Fruit fly (Drosophila melanogaster): ENCODE data around the gene Urm1.

Urm1 gene

DNA sequence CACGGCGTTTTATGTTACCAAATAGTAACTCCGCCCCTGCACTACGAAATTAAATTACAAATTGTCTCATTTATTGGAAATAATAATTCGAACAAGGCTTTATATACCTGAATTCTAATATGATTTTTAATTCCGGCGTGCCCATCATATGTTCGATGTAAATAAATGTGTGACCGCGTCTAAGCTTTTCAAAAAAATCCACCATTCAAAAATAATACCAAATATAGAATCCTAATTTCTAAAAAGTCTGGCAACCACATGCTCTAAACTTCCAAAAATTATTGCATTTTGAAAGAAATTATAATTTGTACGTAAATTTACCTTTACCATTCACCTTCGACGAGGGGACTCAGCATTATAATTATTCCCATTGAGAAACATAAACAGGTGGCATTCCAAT lies at the start of gene Urm1:
Gene Urm1, minus strand, starts transcription at position 150 of the 400 bp plus-strand sequence.
- TF ChIP-seq Myc (optimal IDR thresholded peaks at IDR 0.05): no peak
- TF ChIP-seq Sin3A (optimal IDR thresholded peaks at IDR 0.05): no peak
- TF ChIP-seq ttk (optimal IDR thresholded peaks at IDR 0.05): no peak
- no peak for TF ChIP-seq insv (optimal IDR thresholded peaks at IDR 0.05)
- TF ChIP-seq h (optimal IDR thresholded peaks at IDR 0.05): no peak
- TF ChIP-seq psq (optimal IDR thresholded peaks at IDR 0.05): no peak

DNA sequence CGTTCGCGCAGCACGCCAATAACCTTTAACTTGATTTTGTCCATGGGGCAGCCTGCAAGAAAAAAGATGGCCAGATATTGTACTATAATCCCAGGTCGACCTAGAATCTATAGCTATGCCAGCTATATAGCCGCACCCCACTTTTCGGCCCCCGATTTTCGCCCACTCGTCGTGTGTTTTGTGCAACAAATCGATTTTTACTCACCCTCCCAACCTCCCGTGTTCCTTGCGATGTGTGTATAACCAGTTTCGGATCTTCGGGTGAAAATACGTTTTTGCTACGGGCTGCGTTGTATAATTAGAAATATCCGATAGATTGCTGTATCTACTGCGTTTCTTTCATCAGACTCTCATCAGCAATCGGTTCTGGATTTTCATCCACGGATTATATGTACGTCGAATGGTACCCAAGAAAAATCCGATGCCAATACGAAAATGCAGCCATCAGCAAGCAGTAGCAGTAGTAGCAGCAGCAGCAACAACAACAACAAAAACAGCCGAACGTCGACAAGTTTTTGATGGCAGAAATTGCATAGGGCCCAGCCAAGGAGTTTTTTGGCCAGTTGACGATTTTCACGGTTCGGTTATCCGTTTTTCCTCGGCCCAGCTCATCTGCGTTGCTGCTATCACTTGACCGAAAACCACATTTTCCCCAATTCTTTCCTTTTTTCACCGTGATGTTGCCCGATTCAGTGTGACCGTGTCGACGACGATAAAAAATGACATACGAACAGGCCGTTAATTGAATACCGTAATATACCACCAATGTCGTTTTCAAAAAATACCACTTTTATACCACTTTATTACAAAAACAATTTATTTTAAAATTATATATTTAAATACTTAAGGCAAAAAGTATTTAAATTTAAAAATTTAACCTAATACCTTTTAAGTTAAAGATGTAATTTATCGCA lies 14.1 kb upstream of the Urm1 start, which contains the start of gene CG7492:
Gene CG7492, minus strand, starts transcription at position 705 of the 914 bp plus-strand sequence.
- no peak for TF ChIP-seq psq (optimal IDR thresholded peaks at IDR 0.05)
- no peak for TF ChIP-seq h (optimal IDR thresholded peaks at IDR 0.05)

DNA sequence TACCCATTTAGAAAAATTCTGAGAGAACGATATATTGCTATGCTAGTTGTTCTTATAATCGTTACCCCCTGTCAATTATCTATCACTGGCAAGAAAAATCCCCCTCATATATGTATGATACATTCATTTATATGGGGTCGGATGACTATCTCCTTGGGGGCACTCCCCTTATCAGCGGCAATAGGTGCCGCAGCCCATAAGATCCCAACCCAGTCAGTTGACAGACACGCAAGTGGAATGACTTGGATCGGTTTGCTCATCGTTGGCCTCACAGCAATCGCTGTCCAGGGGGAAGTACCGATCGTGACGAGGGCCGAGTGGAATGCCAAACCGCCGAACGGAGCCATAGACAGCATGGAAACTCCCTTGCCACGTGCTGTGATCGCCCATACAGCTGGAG lies 10.7 kb upstream of the Urm1 start, which contains the start of gene PGRP-SD:
Gene PGRP-SD, plus strand, starts transcription at position 213 of the 400 bp plus-strand sequence.
- TF ChIP-seq psq (optimal IDR thresholded peaks at IDR 0.05) (no peak), Sin3A (optimal IDR thresholded peaks at IDR 0.05) (no peak), h (optimal IDR thresholded peaks at IDR 0.05) (no peak), ttk (optimal IDR thresholded peaks at IDR 0.05) (no peak), insv (optimal IDR thresholded peaks at IDR 0.05) (no peak), Myc (optimal IDR thresholded peaks at IDR 0.05) (no peak)

DNA sequence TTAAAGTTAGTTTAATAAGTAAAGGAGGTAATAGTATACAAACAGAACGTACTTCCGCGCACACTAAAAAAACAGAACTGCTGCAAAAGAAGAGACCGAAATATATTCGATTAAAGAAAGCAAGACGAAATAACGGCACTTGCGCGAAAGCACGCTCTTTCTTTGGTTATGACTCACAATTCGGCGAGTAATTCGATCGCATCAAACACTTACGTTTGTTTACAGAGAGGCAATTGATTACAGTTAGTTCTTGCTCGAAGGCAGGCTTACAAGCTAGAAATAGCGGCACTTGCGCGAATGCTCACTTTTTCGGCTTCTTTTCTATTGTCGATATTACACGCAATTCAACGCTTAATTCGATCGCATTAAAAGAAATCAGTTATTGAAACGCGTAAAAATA lies 10.0 kb upstream of the Urm1 start, which contains the start of gene CG32373:
Gene CG32373, plus strand, starts transcription at position 301 of the 400 bp plus-strand sequence.
- TF ChIP-seq ttk (optimal IDR thresholded peaks at IDR 0.05) (no peak), psq (optimal IDR thresholded peaks at IDR 0.05) (no peak), h (optimal IDR thresholded peaks at IDR 0.05) (no peak), Myc (optimal IDR thresholded peaks at IDR 0.05) (no peak), insv (optimal IDR thresholded peaks at IDR 0.05) (no peak), Sin3A (optimal IDR thresholded peaks at IDR 0.05) (no peak)

DNA sequence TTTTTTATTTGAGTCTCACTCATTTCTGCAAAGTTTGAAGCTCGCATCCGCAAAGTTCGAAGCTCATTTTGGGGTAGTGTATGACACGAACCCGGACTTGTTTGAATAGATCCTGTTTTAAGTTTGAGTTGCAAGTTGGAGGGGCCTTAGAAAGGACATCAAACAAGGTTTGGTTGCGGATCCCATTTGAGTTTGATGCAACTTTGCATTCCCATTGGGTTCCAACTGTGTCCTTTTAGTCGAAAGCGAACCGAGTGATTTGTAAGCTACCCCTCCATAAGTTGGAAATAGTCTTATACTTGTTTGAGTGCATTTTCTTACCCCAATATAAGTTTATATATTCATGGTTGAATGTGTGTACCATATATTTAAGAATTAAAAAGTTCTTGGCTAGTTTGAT lies 3.3 kb upstream of the Urm1 start:
- TF ChIP-seq h (optimal IDR thresholded peaks at IDR 0.05) (no peak), Sin3A (optimal IDR thresholded peaks at IDR 0.05) (no peak), psq (optimal IDR thresholded peaks at IDR 0.05) (no peak), insv (optimal IDR thresholded peaks at IDR 0.05) (no peak), ttk (optimal IDR thresholded peaks at IDR 0.05) (no peak), Myc (optimal IDR thresholded peaks at IDR 0.05) (no peak)

DNA sequence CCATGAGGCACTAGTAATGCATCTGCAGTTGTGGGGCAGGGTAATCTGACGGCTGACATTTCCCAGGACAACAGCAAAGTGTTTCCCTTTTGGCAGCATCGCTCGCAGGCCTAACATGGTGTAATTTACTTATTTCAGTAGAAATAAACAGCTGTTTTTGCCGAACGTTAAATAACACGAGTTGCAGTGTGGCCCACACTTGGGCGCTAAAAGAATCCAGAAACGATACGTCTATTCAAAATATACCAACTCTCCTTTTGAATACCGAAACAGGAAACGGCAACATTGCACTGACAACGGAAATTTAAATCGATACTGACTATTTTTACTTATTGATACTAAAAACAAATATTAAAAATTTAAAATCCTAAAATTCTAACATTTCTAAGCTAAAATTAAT lies 1.2 kb upstream of the Urm1 start, which contains the start of gene CG7506:
Gene CG7506, minus strand, starts transcription at position 182 of the 400 bp plus-strand sequence.
- TF ChIP-seq Myc (optimal IDR thresholded peaks at IDR 0.05): no peak
- TF ChIP-seq psq (optimal IDR thresholded peaks at IDR 0.05): no peak
- TF ChIP-seq h (optimal IDR thresholded peaks at IDR 0.05): no peak
- TF ChIP-seq Sin3A (optimal IDR thresholded peaks at IDR 0.05): no peak
- no peak for TF ChIP-seq insv (optimal IDR thresholded peaks at IDR 0.05)
- no peak for TF ChIP-seq ttk (optimal IDR thresholded peaks at IDR 0.05)

DNA sequence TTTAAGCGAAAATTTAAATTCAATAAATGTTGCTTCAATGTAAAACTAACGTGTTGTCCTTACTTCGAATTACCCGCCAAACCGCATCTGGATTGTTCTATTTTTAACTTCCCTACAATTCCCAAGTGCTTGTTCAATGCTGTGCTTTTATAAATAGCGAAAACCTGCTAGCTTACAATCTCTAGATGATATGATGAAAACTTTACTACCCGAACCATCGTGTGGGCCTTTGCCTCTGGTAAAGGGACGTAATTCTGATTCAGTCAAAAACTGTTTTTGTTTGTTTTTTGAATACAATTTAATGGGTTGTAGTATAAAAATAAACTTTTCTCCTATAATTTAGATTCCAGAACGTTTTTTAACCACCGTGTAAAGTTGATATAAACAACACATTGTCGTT lies 713 bp downstream of the Urm1 start:
- TF ChIP-seq Sin3A (optimal IDR thresholded peaks at IDR 0.05) (no peak), psq (optimal IDR thresholded peaks at IDR 0.05) (no peak), h (optimal IDR thresholded peaks at IDR 0.05) (no peak), Myc (optimal IDR thresholded peaks at IDR 0.05) (no peak), ttk (optimal IDR thresholded peaks at IDR 0.05) (no peak), insv (optimal IDR thresholded peaks at IDR 0.05) (no peak)

DNA sequence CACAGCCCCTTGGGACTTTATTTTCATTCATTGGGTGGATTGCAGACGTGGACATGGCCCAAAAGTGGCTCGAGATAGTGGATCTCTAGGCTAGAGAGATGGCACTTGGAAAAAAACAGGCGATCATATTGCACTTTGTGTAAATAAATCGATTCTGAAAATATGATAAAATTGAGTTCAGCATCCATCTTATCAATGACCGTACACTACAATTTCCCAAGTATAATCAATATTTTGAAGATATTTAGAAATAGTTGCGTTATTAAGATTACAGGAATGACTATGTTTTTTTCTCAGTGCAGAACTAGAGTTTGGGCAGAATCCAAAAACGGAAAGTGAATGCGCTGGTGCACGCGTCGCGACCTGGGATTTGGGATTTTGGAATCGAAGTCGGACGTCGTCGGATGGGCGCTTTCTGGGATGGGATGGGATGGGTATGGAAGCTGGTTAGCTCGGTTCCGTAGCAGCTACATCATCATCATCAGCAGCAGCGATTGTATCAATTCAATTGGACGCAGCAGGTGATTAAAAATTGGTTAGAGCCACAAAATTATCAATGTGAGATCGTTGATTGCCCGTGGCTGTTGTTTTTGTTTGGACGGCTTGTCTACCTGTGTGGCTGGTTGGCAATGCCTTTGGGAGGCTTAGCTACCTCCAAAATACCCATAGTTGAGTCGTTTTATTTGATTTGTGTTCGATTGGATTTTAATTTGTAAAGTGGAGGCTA lies 5.3 kb downstream of the Urm1 start:
- TF ChIP-seq h (optimal IDR thresholded peaks at IDR 0.05) (no peak), Sin3A (optimal IDR thresholded peaks at IDR 0.05) (no peak), Myc (optimal IDR thresholded peaks at IDR 0.05) (no peak), ttk (optimal IDR thresholded peaks at IDR 0.05) (no peak), insv (optimal IDR thresholded peaks at IDR 0.05) (no peak), psq (optimal IDR thresholded peaks at IDR 0.05) (no peak)

DNA sequence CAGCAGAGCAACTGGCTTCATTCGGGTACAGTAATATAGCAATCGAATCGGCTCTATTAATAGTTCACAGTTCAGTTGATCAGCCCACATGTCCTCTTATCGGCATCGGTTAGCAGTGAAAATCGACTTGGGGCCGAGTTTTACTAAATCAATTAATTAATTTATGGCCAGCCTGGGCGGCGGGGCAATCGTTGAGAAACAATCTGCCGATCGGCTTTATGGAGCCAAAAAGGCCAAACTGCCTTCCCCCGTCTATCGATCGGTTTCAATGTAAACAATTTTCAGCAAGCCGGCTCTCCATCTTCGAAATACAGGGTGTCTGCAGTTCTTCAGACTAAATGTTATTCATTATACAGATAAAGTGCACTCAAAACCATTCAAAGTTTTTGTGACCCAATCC lies 6.6 kb downstream of the Urm1 start:
- TF ChIP-seq ttk (optimal IDR thresholded peaks at IDR 0.05) (no peak), insv (optimal IDR thresholded peaks at IDR 0.05) (no peak), Myc (optimal IDR thresholded peaks at IDR 0.05) (no peak), psq (optimal IDR thresholded peaks at IDR 0.05) (no peak), h (optimal IDR thresholded peaks at IDR 0.05) (no peak), Sin3A (optimal IDR thresholded peaks at IDR 0.05) (no peak)

DNA sequence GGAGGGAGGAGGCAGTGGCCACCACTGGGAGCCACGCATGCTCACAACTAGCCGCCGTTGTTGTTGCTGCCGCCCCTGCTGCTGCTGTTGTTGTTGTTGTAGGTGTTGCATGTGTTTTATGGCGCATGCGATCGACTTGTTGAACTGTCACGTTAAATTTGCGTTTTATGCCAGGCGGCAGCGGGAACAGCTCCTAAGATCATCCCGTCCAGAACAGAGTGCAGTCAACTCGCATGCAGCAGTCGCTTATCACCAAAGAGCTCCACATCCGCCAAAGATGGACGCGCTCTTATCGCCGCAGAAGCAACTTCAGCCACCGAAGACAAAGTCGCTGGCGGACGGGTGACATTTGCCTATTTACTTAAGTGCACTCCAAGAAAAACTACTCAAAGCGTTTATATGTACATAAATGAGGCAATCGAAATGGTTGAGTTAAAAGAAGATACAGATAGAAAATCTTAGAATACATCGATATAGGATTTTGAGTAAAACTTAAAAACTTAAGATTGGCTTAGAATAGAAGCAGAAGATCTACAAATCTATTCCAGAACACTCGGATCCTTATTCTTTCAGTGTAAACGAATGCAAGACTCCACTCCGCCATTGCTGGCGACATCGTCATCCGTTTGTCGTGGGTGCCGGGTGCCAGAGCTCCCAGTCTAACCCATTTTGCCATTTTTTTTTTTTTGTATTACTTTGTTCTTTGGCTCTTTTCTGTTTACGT lies 7.5 kb downstream of the Urm1 start:
- no peak for TF ChIP-seq psq (optimal IDR thresholded peaks at IDR 0.05)
- no peak for TF ChIP-seq Myc (optimal IDR thresholded peaks at IDR 0.05)
- no peak for TF ChIP-seq Sin3A (optimal IDR thresholded peaks at IDR 0.05)

DNA sequence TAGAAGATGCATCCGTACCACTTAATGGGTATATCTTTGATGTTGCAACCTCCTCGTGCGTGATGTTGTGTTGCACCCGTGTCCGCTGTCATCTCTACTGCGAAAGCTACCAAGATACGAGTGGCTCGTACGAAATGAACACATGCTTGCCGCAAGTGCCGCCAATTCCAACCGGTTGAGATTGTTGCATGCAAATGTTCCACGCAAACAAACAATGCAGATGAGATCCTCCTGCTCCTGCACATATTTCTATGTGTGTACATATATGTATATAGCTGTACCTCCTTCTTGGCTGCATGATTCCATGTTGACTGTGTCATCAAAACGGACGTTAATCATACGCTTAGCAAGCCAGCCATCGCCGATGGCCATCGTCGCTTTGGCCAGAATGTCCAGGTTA lies 10.2 kb downstream of the Urm1 start:
- TF ChIP-seq psq (optimal IDR thresholded peaks at IDR 0.05) (no peak), h (optimal IDR thresholded peaks at IDR 0.05) (no peak), insv (optimal IDR thresholded peaks at IDR 0.05) (no peak), Myc (optimal IDR thresholded peaks at IDR 0.05) (no peak), ttk (optimal IDR thresholded peaks at IDR 0.05) (no peak), Sin3A (optimal IDR thresholded peaks at IDR 0.05) (no peak)
